Worm (Caenorhabditis elegans) whole organism, midembryonic: ENCODE results near the gene perm-2.

Experiments used
- T22C8.4 ChIP-seq: fragments of 200-800 bp; sonication (Bioruptor generic); IDR thresholded peaks from 2 replicates; pipeline ENCODE4 v1.3.6; 2022; ENCODE audit warnings: missing genetic modification characterization, missing compliant biosample characterization
- cog-1 ChIP-seq: sonication (generic microtip); optimal IDR thresholded peaks from 2 replicates; lab custom pipeline; 2016; ENCODE audit warnings: missing genetic modification characterization, missing compliant biosample characterization
- flt-1 ChIP-seq: fragments of 200-800 bp; sonication (Bioruptor generic); IDR thresholded peaks from 2 replicates; pipeline ENCODE4 v1.3.6; 2022; ENCODE audit warnings: missing genetic modification characterization, missing compliant biosample characterization
- klf-2 ChIP-seq: fragments of 200-800 bp; sonication (Bioruptor generic); conservative IDR thresholded peaks from 2 replicates; pipeline ENCODE4 v1.3.6; 2022; ENCODE audit warnings: missing genetic modification reagents, missing genetic modification characterization, missing compliant biosample characterization
- med-1 ChIP-seq: sonication (generic microtip); optimal IDR thresholded peaks from 2 replicates; lab custom pipeline; 2017; ENCODE audit warnings: missing genetic modification characterization, mild to moderate bottlenecking, missing compliant biosample characterization, antibody characterized with exemption, missing genetic modification reagents; ENCODE audit not compliant: insufficient read depth
- ref-1 ChIP-seq: fragments of 200-800 bp; sonication (Bioruptor generic); conservative IDR thresholded peaks from 2 replicates; pipeline ENCODE4 v1.3.6; 2022; ENCODE audit warnings: missing genetic modification reagents, missing genetic modification characterization, missing compliant biosample characterization
- tab-1 ChIP-seq: fragments of 200-800 bp; sonication (Bioruptor generic); IDR thresholded peaks from 2 replicates; pipeline ENCODE4 v1.3.6; 2022; ENCODE audit warnings: missing genetic modification characterization, missing compliant biosample characterization
- ztf-23 ChIP-seq: fragments of 200-800 bp; sonication (Bioruptor generic); IDR thresholded peaks from 2 replicates; pipeline ENCODE4 v1.3.6; 2022; ENCODE audit warnings: missing genetic modification reagents, missing genetic modification characterization, missing compliant biosample characterization
- ztf-29 ChIP-seq: fragments of 200-800 bp; sonication (Bioruptor generic); IDR thresholded peaks from 2 replicates; pipeline ENCODE4 v1.3.6; 2022; ENCODE audit warnings: missing genetic modification reagents, missing genetic modification characterization, missing compliant biosample characterization

The perm-2 gene

ce11 chrIV:1126490-1126889 is at the start of gene perm-2:
perm-2 (plus strand) TSS chrIV:1126790.
- no peak for TF ChIP-seq flt-1 (GFP tag; lab: Robert Waterston, UW)
- TF ChIP-seq klf-2 (GFP tag; lab: Robert Waterston, UW) = no peak
- TF ChIP-seq cog-1 (tag; lab: Kevin White, UChicago) = no peak
- TF ChIP-seq ref-1 (GFP tag; lab: Robert Waterston, UW) = no peak
- no peak for TF ChIP-seq ztf-29
- TF ChIP-seq T22C8.4 (GFP tag; lab: Robert Waterston, UW) = no peak
- TF ChIP-seq med-1 = no peak
- TF ChIP-seq tab-1 (GFP tag; lab: Robert Waterston, UW) = no peak
- TF ChIP-seq ztf-23 (GFP tag; lab: Robert Waterston, UW) = no peak

ce11 chrIV:1086913-1087312 is 39.7 kb upstream of the perm-2 start, which contains the start of gene csn-4:
csn-4 (minus strand) TSS chrIV:1087013.
- TF ChIP-seq T22C8.4 (GFP tag; lab: Robert Waterston, UW) (no peak), ztf-23 (GFP tag; lab: Robert Waterston, UW) (no peak), ztf-29 (no peak), tab-1 (GFP tag; lab: Robert Waterston, UW) (no peak), med-1 (no peak), klf-2 (GFP tag; lab: Robert Waterston, UW) (no peak), cog-1 (tag; lab: Kevin White, UChicago) (no peak)

ce11 chrIV:1093870-1094564 is 32.6 kb upstream of the perm-2 start, which contains the start of the genes cct-8 and Y55F3AR.2:
cct-8 (minus strand) TSS chrIV:1093920.
Y55F3AR.2 (plus strand) TSS chrIV:1094541.
- TF ChIP-seq flt-1 (GFP tag; lab: Robert Waterston, UW) (peak; percentile 81), cog-1 (tag; lab: Kevin White, UChicago) (peak; percentile 88), med-1 (no peak), T22C8.4 (GFP tag; lab: Robert Waterston, UW) (peak; percentile 55; the same call in 1 of the 2 replicates), ztf-29 (no peak), ref-1 (GFP tag; lab: Robert Waterston, UW) (no peak), ztf-23 (GFP tag; lab: Robert Waterston, UW) (peak; percentile 92), tab-1 (GFP tag; lab: Robert Waterston, UW) (no peak), klf-2 (GFP tag; lab: Robert Waterston, UW) (peak; percentile 52; the same call in 1 of the 2 replicates)

ce11 chrIV:1096154-1096553 is 30.4 kb upstream of the perm-2 start:
- TF ChIP-seq med-1 = no peak
- TF ChIP-seq ztf-29 = no peak
- TF ChIP-seq ztf-23 (GFP tag; lab: Robert Waterston, UW) = no peak
- TF ChIP-seq cog-1 (tag; lab: Kevin White, UChicago) = no peak
- TF ChIP-seq tab-1 (GFP tag; lab: Robert Waterston, UW) = no peak
- TF ChIP-seq flt-1 (GFP tag; lab: Robert Waterston, UW) = no peak
- TF ChIP-seq ref-1 (GFP tag; lab: Robert Waterston, UW) = no peak
- TF ChIP-seq klf-2 (GFP tag; lab: Robert Waterston, UW) = no peak

- TF ChIP-seq tab-1 (GFP tag; lab: Robert Waterston, UW) (no peak), T22C8.4 (GFP tag; lab: Robert Waterston, UW) (no peak), ztf-23 (GFP tag; lab: Robert Waterston, UW) (no peak), flt-1 (GFP tag; lab: Robert Waterston, UW) (no peak), cog-1 (tag; lab: Kevin White, UChicago) (no peak), klf-2 (GFP tag; lab: Robert Waterston, UW) (no peak), med-1 (no peak), ztf-29 (no peak), ref-1 (GFP tag; lab: Robert Waterston, UW) (no peak)
Measured at ce11 chrIV:1097153-1097552, 29.4 kb upstream of the perm-2 start, which contains the start of gene cox-18. cox-18 (plus strand) TSS chrIV:1097453.

ce11 chrIV:1104518-1104917 is 22.1 kb upstream of the perm-2 start, which contains the start of the genes C44B12.9 and C44B12.3:
C44B12.9 (minus strand) TSS chrIV:1104618.
C44B12.3 (plus strand) TSS chrIV:1104766.
- TF ChIP-seq T22C8.4 (GFP tag; lab: Robert Waterston, UW) = no peak
- no peak for TF ChIP-seq ref-1 (GFP tag; lab: Robert Waterston, UW)
- TF ChIP-seq cog-1 (tag; lab: Kevin White, UChicago) = no peak
- no peak for TF ChIP-seq med-1
- TF ChIP-seq ztf-23 (GFP tag; lab: Robert Waterston, UW) = no peak
- TF ChIP-seq flt-1 (GFP tag; lab: Robert Waterston, UW) = no peak
- no peak for TF ChIP-seq klf-2 (GFP tag; lab: Robert Waterston, UW)
- TF ChIP-seq tab-1 (GFP tag; lab: Robert Waterston, UW) = no peak
- no peak for TF ChIP-seq ztf-29

- TF ChIP-seq ztf-23 (GFP tag; lab: Robert Waterston, UW) = no peak
- TF ChIP-seq tab-1 (GFP tag; lab: Robert Waterston, UW) = no peak
- TF ChIP-seq klf-2 (GFP tag; lab: Robert Waterston, UW) = no peak
- TF ChIP-seq cog-1 (tag; lab: Kevin White, UChicago) = no peak
- TF ChIP-seq ref-1 (GFP tag; lab: Robert Waterston, UW) = no peak
- no peak for TF ChIP-seq flt-1 (GFP tag; lab: Robert Waterston, UW)
- TF ChIP-seq ztf-29 = no peak
- TF ChIP-seq med-1 = no peak
- TF ChIP-seq T22C8.4 (GFP tag; lab: Robert Waterston, UW) = no peak
Measured at ce11 chrIV:1105104-1105503, 21.5 kb upstream of the perm-2 start.

ce11 chrIV:1105999-1106398 is 20.6 kb upstream of the perm-2 start:
- TF ChIP-seq klf-2 (GFP tag; lab: Robert Waterston, UW) (no peak), ztf-29 (no peak), tab-1 (GFP tag; lab: Robert Waterston, UW) (no peak), flt-1 (GFP tag; lab: Robert Waterston, UW) (no peak), T22C8.4 (GFP tag; lab: Robert Waterston, UW) (no peak), ztf-23 (GFP tag; lab: Robert Waterston, UW) (no peak)

ce11 chrIV:1107190-1107589 is 19.4 kb upstream of the perm-2 start, which contains the start of gene ost-1:
ost-1 (plus strand) TSS chrIV:1107396.
- no peak for TF ChIP-seq T22C8.4 (GFP tag; lab: Robert Waterston, UW)
- no peak for TF ChIP-seq klf-2 (GFP tag; lab: Robert Waterston, UW)
- no peak for TF ChIP-seq cog-1 (tag; lab: Kevin White, UChicago)
- TF ChIP-seq flt-1 (GFP tag; lab: Robert Waterston, UW) = no peak
- TF ChIP-seq ztf-23 (GFP tag; lab: Robert Waterston, UW) = no peak
- no peak for TF ChIP-seq ztf-29
- TF ChIP-seq med-1 = no peak
- no peak for TF ChIP-seq ref-1 (GFP tag; lab: Robert Waterston, UW)
- no peak for TF ChIP-seq tab-1 (GFP tag; lab: Robert Waterston, UW)
